Worm (Caenorhabditis elegans) whole organism, mixed stage, embryonic: ENCODE measurements around the gene ptr-8.
A peak's percentile ranks its signal among the peaks of the same experiment; 100 is the strongest.

Experiments used
- M03D4.4 ChIP-seq: sonication (generic microtip); optimal IDR thresholded peaks from 2 replicates; lab custom pipeline; 2017; ENCODE audit warnings: mild to moderate bottlenecking, missing genetic modification characterization, missing compliant biosample characterization
- bed-3 ChIP-seq: fragments of 200-800 bp; sonication (Bioruptor generic); optimal IDR thresholded peaks from 3 replicates; lab custom pipeline; 2018; ENCODE audit warnings: mild to moderate bottlenecking, missing genetic modification characterization, moderate library complexity, missing compliant biosample characterization
- blmp-1 ChIP-seq: fragments of 150-350 bp; optimal IDR thresholded peaks from 2 replicates; lab custom pipeline; 2014; ENCODE audit warnings: missing biosample characterization, missing genetic modification characterization
- ceh-43 ChIP-seq: fragments of 200-800 bp; sonication (Bioruptor generic); optimal IDR thresholded peaks from 2 replicates; lab custom pipeline; 2018; ENCODE audit warnings: mild to moderate bottlenecking, missing genetic modification characterization, moderate library complexity, missing compliant biosample characterization
- ceh-83 ChIP-seq: fragments of 200-800 bp; sonication (Bioruptor generic); optimal IDR thresholded peaks from 2 replicates; lab custom pipeline; 2018; ENCODE audit warnings: mild to moderate bottlenecking, missing genetic modification characterization, missing compliant biosample characterization
- ces-1 ChIP-seq: fragments of 150-350 bp; optimal IDR thresholded peaks from 2 replicates; lab custom pipeline; 2014; ENCODE audit warnings: missing biosample characterization, missing genetic modification reagents, missing genetic modification characterization
- cnd-1 ChIP-seq: fragments of 200-800 bp; sonication (Bioruptor generic); optimal IDR thresholded peaks from 2 replicates; lab custom pipeline; 2018; ENCODE audit warnings: mild to moderate bottlenecking, missing genetic modification characterization, missing compliant biosample characterization
- drap-1 ChIP-seq: fragments of 200-800 bp; sonication (Bioruptor generic); optimal IDR thresholded peaks from 3 replicates; lab custom pipeline; 2018; ENCODE audit warnings: mild to moderate bottlenecking, missing genetic modification characterization, missing compliant biosample characterization
- elt-1 ChIP-seq: sonication (generic microtip); optimal IDR thresholded peaks from 2 replicates; lab custom pipeline; 2017; ENCODE audit warnings: missing genetic modification characterization, mild to moderate bottlenecking, missing compliant biosample characterization, antibody characterized with exemption, moderate library complexity, borderline replicate concordance; ENCODE audit not compliant: insufficient read depth
- elt-3 ChIP-seq: fragments of 150-350 bp; optimal IDR thresholded peaks from 2 replicates; lab custom pipeline; 2014; ENCODE audit warnings: missing biosample characterization, missing genetic modification characterization
- flh-1 ChIP-seq: fragments of 200-800 bp; sonication (Bioruptor generic); optimal IDR thresholded peaks from 2 replicates; lab custom pipeline; 2018; ENCODE audit warnings: mild to moderate bottlenecking, missing genetic modification characterization, moderate library complexity, missing compliant biosample characterization
- ham-2 ChIP-seq: fragments of 200-800 bp; sonication (Bioruptor generic); optimal IDR thresholded peaks from 2 replicates; lab custom pipeline; 2018; ENCODE audit warnings: mild to moderate bottlenecking, missing genetic modification characterization, missing compliant biosample characterization
- hlh-1 ChIP-seq: fragments of 150-350 bp; optimal IDR thresholded peaks from 2 replicates; lab custom pipeline; 2014; ENCODE audit warnings: missing biosample characterization, missing genetic modification reagents, missing genetic modification characterization
- lin-13 ChIP-seq: fragments of 150-350 bp; optimal IDR thresholded peaks from 2 replicates; lab custom pipeline; 2014; ENCODE audit warnings: missing biosample characterization, missing genetic modification characterization
- lin-32 ChIP-seq: fragments of 200-800 bp; sonication (Bioruptor generic); optimal IDR thresholded peaks from 2 replicates; lab custom pipeline; 2018; ENCODE audit warnings: mild to moderate bottlenecking, missing genetic modification characterization, missing compliant biosample characterization
- mep-1 ChIP-seq: fragments of 150-350 bp; optimal IDR thresholded peaks from 2 replicates; lab custom pipeline; 2017; ENCODE audit warnings: missing biosample characterization, missing genetic modification reagents, missing genetic modification characterization, inconsistent platforms
- mls-2 ChIP-seq: sonication (generic microtip); optimal IDR thresholded peaks from 2 replicates; lab custom pipeline; 2016; ENCODE audit warnings: mild to moderate bottlenecking, missing genetic modification characterization, moderate library complexity, missing compliant biosample characterization
- nhr-12 ChIP-seq: fragments of 150-350 bp; optimal IDR thresholded peaks from 2 replicates; lab custom pipeline; 2014; ENCODE audit warnings: missing biosample characterization, missing genetic modification characterization
- nhr-2 ChIP-seq: fragments of 150-350 bp; optimal IDR thresholded peaks from 2 replicates; lab custom pipeline; 2014; ENCODE audit warnings: missing biosample characterization, missing genetic modification characterization
- nhr-237 ChIP-seq: fragments of 150-350 bp; optimal IDR thresholded peaks from 2 replicates; lab custom pipeline; 2014; ENCODE audit warnings: missing biosample characterization, missing genetic modification characterization
- nhr-28 ChIP-seq: fragments of 150-350 bp; optimal IDR thresholded peaks from 2 replicates; lab custom pipeline; 2014; ENCODE audit warnings: missing biosample characterization, missing genetic modification characterization
- pha-4 ChIP-seq: fragments of 150-350 bp; optimal IDR thresholded peaks from 2 replicates; lab custom pipeline; 2018; ENCODE audit warnings: missing biosample characterization, missing genetic modification reagents, missing genetic modification characterization
- sem-2 ChIP-seq: fragments of 200-800 bp; sonication (Bioruptor generic); optimal IDR thresholded peaks from 2 replicates; lab custom pipeline; 2018; ENCODE audit warnings: mild to moderate bottlenecking, missing genetic modification characterization, missing compliant biosample characterization
- tbx-8 ChIP-seq: fragments of 200-800 bp; sonication (Bioruptor generic); optimal IDR thresholded peaks from 2 replicates; lab custom pipeline; 2018; ENCODE audit warnings: mild to moderate bottlenecking, missing genetic modification characterization, moderate library complexity, missing compliant biosample characterization
- unc-120 ChIP-seq: sonication (generic microtip); optimal IDR thresholded peaks from 2 replicates; lab custom pipeline; 2017; ENCODE audit warnings: missing genetic modification characterization, missing compliant biosample characterization; ENCODE audit not compliant: poor library complexity, severe bottlenecking
- unc-39 ChIP-seq: fragments of 150-350 bp; optimal IDR thresholded peaks from 2 replicates; lab custom pipeline; 2014; ENCODE audit warnings: missing biosample characterization, missing genetic modification characterization
- unc-62 ChIP-seq: fragments of 150-350 bp; optimal IDR thresholded peaks from 2 replicates; lab custom pipeline; 2014; ENCODE audit warnings: missing biosample characterization, missing genetic modification reagents, missing genetic modification characterization

Gene ptr-8

ce11 chrII:10859359-10859758 lies 29.7 kb upstream of the ptr-8 start:
- TF ChIP-seq unc-120 (tag; lab: Kevin White, UChicago) (no peak), cnd-1 (tag; lab: Kevin White, UChicago) (no peak), blmp-1 (tag; lab: Kevin White, UChicago) (no peak), ham-2 (no peak), elt-1 (no peak), nhr-12 (tag; lab: Kevin White, UChicago) (no peak), flh-1 (GFP tag; lab: Kevin White, UChicago) (no peak), mep-1 (tag; lab: Kevin White, UChicago) (no peak), mls-2 (no peak), ces-1 (GFP tag; lab: Kevin White, UChicago) (no peak), M03D4.4 (tag; lab: Kevin White, UChicago) (no peak), elt-3 (tag; lab: Kevin White, UChicago) (no peak), nhr-237 (tag; lab: Kevin White, UChicago) (no peak), sem-2 (no peak), drap-1 (GFP tag; lab: Kevin White, UChicago) (no peak), ceh-83 (GFP tag; lab: Kevin White, UChicago) (no peak), lin-13 (no peak)

- TF ChIP-seq nhr-28 (no peak), pha-4 (tag; lab: Kevin White, UChicago) (no peak), ceh-43 (no peak)
Observed at ce11 chrII:10860840-10861239, 28.2 kb upstream of the ptr-8 start, which contains the start of gene M106.3. Gene M106.3 (minus strand): TSS chrII:10860909.

- no peak for TF ChIP-seq tbx-8 (GFP tag; lab: Kevin White, UChicago)
- no peak for TF ChIP-seq lin-32
- no peak for TF ChIP-seq unc-39 (tag; lab: Kevin White, UChicago)
- TF ChIP-seq unc-120 (tag; lab: Kevin White, UChicago) = no peak
- TF ChIP-seq elt-1 = no peak
- TF ChIP-seq nhr-2 (tag; lab: Kevin White, UChicago) = no peak
- TF ChIP-seq drap-1 (GFP tag; lab: Kevin White, UChicago) = no peak
Observed at ce11 chrII:10861305-10861704, 27.8 kb upstream of the ptr-8 start.

- TF ChIP-seq nhr-237 (tag; lab: Kevin White, UChicago) = no peak
- TF ChIP-seq ceh-43 = no peak
- TF ChIP-seq mls-2 = no peak
- no peak for TF ChIP-seq lin-13
- no peak for TF ChIP-seq tbx-8 (GFP tag; lab: Kevin White, UChicago)
- no peak for TF ChIP-seq ceh-83 (GFP tag; lab: Kevin White, UChicago)
- TF ChIP-seq bed-3 (GFP tag; lab: Kevin White, UChicago) = no peak
- TF ChIP-seq nhr-2 (tag; lab: Kevin White, UChicago) = no peak
- TF ChIP-seq pha-4 (tag; lab: Kevin White, UChicago) = no peak
- TF ChIP-seq blmp-1 (tag; lab: Kevin White, UChicago) = no peak
- TF ChIP-seq hlh-1 (tag; lab: Kevin White, UChicago) = no peak
Observed at ce11 chrII:10861723-10862486, 27.2 kb upstream of the ptr-8 start.

- TF ChIP-seq hlh-1 (tag; lab: Kevin White, UChicago) (peak; percentile 1), lin-32 (no peak)
Observed at ce11 chrII:10862749-10863656, 26.1 kb upstream of the ptr-8 start.

ce11 chrII:10867219-10867618 lies 21.9 kb upstream of the ptr-8 start:
- peak; percentile 13 for TF ChIP-seq unc-62 (GFP tag; lab: Kevin White, UChicago)
- peak; percentile 43 for TF ChIP-seq unc-120 (tag; lab: Kevin White, UChicago)
- no peak for TF ChIP-seq elt-3 (tag; lab: Kevin White, UChicago)
